Worm (Caenorhabditis elegans): ENCODE data around the gene C01G10.7.

ce11 chrV:15082291-15082690 is 3.3 kb upstream of the C01G10.7 start, which contains the start of the genes C01G10.10 and C01G10.9:
- no peak for TF ChIP-seq pax-1 (tag; optimal IDR thresholded peaks at IDR 0.05)
- TF ChIP-seq pqm-1 (tag; optimal IDR thresholded peaks at IDR 0.05) = no peak
- no peak for TF ChIP-seq pha-4 (tag; optimal IDR thresholded peaks at IDR 0.05)
- no peak for TF ChIP-seq pha-2 (tag; optimal IDR thresholded peaks at IDR 0.05)
- TF ChIP-seq hlh-8 (tag; optimal IDR thresholded peaks at IDR 0.05) = peak; percentile 7
- TF ChIP-seq sox-2 (GFP tag; IDR thresholded peaks at IDR 0.05) = no peak
- TF ChIP-seq K02D7.2 (tag; optimal IDR thresholded peaks at IDR 0.05) = no peak
- TF ChIP-seq ama-1 (optimal IDR thresholded peaks at IDR 0.05) = no peak
- TF ChIP-seq unc-55 (GFP tag; optimal IDR thresholded peaks at IDR 0.05) = no peak
- peak; percentile 81 for TF ChIP-seq elt-2 (tag; optimal IDR thresholded peaks at IDR 0.05)
- no peak for TF ChIP-seq nfya-1 (tag; optimal IDR thresholded peaks at IDR 0.05)

Data from whole organism, late embryonic.